Fruit fly (Drosophila melanogaster) whole organism, prepupa: ENCODE results near the gene firl.
A peak's percentile ranks its signal among the peaks of the same experiment; 100 is the strongest.

Source experiments
- CG11902 ChIP-seq: fragments of 200-800 bp; sonication (Bioruptor generic); optimal IDR thresholded peaks from 3 replicates; lab custom pipeline; 2016; ENCODE audit warnings: missing biosample characterization, missing genetic modification characterization
- CG9139 ChIP-seq: fragments of 200-800 bp; sonication (Bioruptor generic); optimal IDR thresholded peaks from 3 replicates; lab custom pipeline; 2017; ENCODE audit warnings: missing biosample characterization, mild to moderate bottlenecking, missing genetic modification characterization
- Ets96B ChIP-seq: fragments of 200-800 bp; optimal IDR thresholded peaks from 2 replicates; lab custom pipeline; 2019; ENCODE audit warnings: missing biosample characterization, mild to moderate bottlenecking, missing genetic modification characterization, moderate library complexity
- achi ChIP-seq: fragments of 200-800 bp; sonication (Bioruptor generic); optimal IDR thresholded peaks from 3 replicates; lab custom pipeline; 2016; ENCODE audit warnings: missing biosample characterization, missing genetic modification characterization
- fd85E ChIP-seq: fragments of 200-800 bp; sonication (Bioruptor generic); optimal IDR thresholded peaks from 3 replicates; lab custom pipeline; 2016; ENCODE audit warnings: missing biosample characterization, missing genetic modification characterization
- svp ChIP-seq: fragments of 200-800 bp; sonication (Bioruptor generic); peaks from one replicate; lab custom pipeline; 2016; ENCODE audit warnings: missing biosample characterization, missing genetic modification characterization
- topi ChIP-seq: fragments of 200-800 bp; sonication (Bioruptor generic); optimal IDR thresholded peaks from 3 replicates; lab custom pipeline; 2016; ENCODE audit warnings: missing biosample characterization, missing genetic modification characterization

- TF ChIP-seq topi (GFP tag; lab: Kevin White, UChicago), result peak; percentile 2
- TF ChIP-seq achi (GFP tag; lab: Kevin White, UChicago), result no peak
- no peak for TF ChIP-seq CG11902 (GFP tag; lab: Kevin White, UChicago)
- no peak for TF ChIP-seq CG9139 (GFP tag; lab: Kevin White, UChicago)
- peak; percentile 67 for TF ChIP-seq svp (GFP tag; lab: Kevin White, UChicago)
- no peak for TF ChIP-seq fd85E (GFP tag; lab: Kevin White, UChicago)
- TF ChIP-seq Ets96B (tag; lab: Kevin White, UChicago), result no peak
Measured at dm6 chr2L:12028102-12028501, 38.5 kb downstream of the firl start.
